Worm (Caenorhabditis elegans): ENCODE results near the gene dmsr-9.

Gene dmsr-9

DNA sequence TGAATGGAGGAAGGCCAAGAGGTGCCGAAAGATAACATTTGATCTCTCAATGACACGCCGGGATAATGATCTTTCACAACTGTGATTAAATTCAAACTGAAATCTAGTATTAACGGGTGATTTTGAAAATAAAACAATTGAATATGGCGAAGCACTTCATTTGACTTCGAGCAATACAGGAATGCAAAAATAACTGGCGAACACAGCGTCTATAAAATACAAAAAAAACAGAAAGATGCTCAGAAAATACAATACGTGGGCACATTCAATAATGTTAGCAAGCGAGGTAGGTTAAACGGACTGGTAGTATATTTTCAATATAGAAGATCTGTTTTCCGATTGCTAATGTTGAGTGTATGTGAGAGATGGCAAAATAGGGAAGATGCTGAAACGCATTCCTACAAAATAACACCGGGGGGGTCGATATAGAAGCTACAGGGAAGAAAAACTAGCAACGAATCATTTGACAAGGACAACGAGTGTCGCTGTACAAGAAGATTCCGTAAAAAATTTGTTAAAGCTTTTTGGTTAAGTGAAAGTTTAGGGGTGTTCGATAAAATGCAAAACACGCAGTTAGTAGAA lies 16.3 kb downstream of the dmsr-9 start:
- no peak for TF ChIP-seq egl-27 (tag; optimal IDR thresholded peaks at IDR 0.05)
- no peak for TF ChIP-seq efl-1 (optimal IDR thresholded peaks at IDR 0.05)
- TF ChIP-seq efl-1 (GFP tag; optimal IDR thresholded peaks at IDR 0.05 in 1 of 2), result peak in 1 of 2 experiments; percentile 60
- no peak for TF ChIP-seq nhr-20 (tag; optimal IDR thresholded peaks at IDR 0.05)

DNA sequence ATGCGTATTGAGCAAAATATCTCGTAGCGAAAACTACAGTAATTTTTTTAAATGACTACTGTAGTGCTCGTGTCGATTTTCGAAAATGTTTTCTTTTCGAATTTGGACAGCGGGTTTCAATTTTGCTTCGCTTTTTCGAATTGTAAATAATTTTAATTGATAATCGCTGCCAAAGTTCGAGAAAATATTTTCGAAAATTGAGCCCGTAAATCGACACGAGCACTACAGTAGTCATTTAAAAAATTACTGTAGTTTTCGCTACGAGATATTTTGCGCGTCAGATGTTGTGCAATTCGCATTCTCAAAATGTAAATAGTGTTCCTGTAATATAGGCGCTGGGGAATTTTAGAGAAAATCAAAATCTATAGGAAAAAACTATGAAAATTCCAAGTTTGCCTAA lies 17.2 kb downstream of the dmsr-9 start:
- TF ChIP-seq nhr-77 (tag; optimal IDR thresholded peaks at IDR 0.05) (no peak), fkh-8 (tag; optimal IDR thresholded peaks at IDR 0.05) (no peak), tlp-1 (tag; optimal IDR thresholded peaks at IDR 0.05) (no peak), zip-4 (GFP tag; optimal IDR thresholded peaks at IDR 0.05) (no peak), mef-2 (tag; optimal IDR thresholded peaks at IDR 0.05) (no peak), nhr-237 (tag; optimal IDR thresholded peaks at IDR 0.05) (no peak), unc-86 (tag; optimal IDR thresholded peaks at IDR 0.05) (no peak), unc-98 (GFP tag; IDR thresholded peaks at IDR 0.05) (no peak), lin-13 (GFP tag; optimal IDR thresholded peaks at IDR 0.05) (no peak), lin-15B (tag; optimal IDR thresholded peaks at IDR 0.05) (no peak)

DNA sequence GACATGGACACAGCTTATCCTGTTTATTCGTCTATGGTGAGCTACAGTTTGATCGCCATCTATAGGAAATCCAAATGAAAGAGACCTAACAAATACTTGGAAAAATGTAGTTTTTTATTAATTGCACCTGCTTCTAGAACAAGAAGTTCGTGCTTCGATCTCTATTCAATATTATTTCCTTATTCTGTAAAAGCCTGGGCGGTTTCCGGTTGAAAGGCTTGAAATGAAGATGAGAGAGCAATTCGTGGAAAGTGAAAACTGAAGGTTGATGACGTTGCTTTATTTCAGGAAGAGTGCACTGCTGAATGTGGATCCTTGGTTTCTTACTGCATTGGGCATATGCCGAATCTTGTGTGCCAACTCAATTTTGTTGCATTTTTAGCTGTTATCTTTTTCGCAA lies 18.8 kb downstream of the dmsr-9 start:
- TF ChIP-seq nhr-71 (tag; optimal IDR thresholded peaks at IDR 0.05) (peak; percentile 54), nhr-47 (tag; optimal IDR thresholded peaks at IDR 0.05) (peak; percentile 33), hlh-4 (tag; optimal IDR thresholded peaks at IDR 0.05) (peak; percentile 62), mab-9 (GFP tag; IDR thresholded peaks at IDR 0.05) (no peak), fkh-8 (tag; optimal IDR thresholded peaks at IDR 0.05) (peak; percentile 48), lin-35 (GFP tag; optimal IDR thresholded peaks at IDR 0.05) (no peak), F16B12.6 (tag; optimal IDR thresholded peaks at IDR 0.05) (no peak)

DNA sequence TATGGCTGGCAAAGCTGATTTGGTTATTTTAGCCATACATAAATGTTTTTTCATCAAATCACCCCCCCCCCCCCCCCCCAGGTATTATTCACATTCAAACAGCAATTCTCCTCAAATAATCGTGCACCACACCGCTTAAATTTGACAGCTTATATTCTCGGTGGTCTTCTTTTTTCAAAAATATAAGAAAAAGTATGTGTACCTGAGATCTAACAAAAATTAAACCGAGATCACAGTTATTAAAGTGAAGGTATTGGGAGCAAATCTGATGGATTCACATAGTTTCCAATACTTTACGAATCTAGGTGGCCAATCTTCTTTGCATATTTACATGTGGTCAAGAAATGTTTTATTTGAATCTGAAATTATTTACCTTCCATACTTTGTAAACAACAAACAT lies 19.3 kb downstream of the dmsr-9 start, which contains the start of gene ZC404.15:
Gene ZC404.15, plus strand, starts transcription at position 301 of the 400 bp plus-strand sequence.
- no peak for TF ChIP-seq blmp-1 (tag; optimal IDR thresholded peaks at IDR 0.05)
- no peak for TF ChIP-seq lin-39 (tag; optimal IDR thresholded peaks at IDR 0.05)
- no peak for TF ChIP-seq fkh-8 (tag; optimal IDR thresholded peaks at IDR 0.05)
- no peak for TF ChIP-seq ztf-11 (tag; optimal IDR thresholded peaks at IDR 0.05)
- no peak for TF ChIP-seq mdl-1 (tag; optimal IDR thresholded peaks at IDR 0.05)
- no peak for TF ChIP-seq nhr-11 (tag; optimal IDR thresholded peaks at IDR 0.05)
- TF ChIP-seq fos-1 (tag; optimal IDR thresholded peaks at IDR 0.05), result no peak
- TF ChIP-seq nhr-19 (GFP tag; conservative IDR thresholded peaks at IDR 0.05), result no peak
- TF ChIP-seq vab-15 (tag; optimal IDR thresholded peaks at IDR 0.05), result no peak
- TF ChIP-seq hpl-2 (GFP tag; optimal IDR thresholded peaks at IDR 0.05), result no peak
- no peak for TF ChIP-seq lin-13 (GFP tag; optimal IDR thresholded peaks at IDR 0.05)

DNA sequence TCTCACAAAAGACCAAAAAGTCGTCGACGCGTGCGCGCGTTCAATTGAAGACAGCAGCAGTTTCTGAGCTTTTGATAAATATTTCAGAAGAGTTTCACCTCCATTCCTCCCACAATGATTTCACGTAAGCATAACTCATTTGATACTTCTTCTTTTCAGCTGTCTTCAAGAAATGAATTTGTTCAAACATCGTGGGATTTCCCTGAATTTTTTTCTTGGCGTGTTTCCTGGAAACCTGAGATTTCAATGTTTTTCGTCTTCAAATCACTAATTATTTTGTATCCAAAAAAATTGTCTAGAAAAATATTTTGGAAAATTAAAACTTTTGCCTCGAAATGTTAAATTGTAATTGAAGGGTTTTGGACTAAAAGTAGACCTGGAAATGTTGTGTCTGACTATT lies 21.0 kb downstream of the dmsr-9 start:
- TF ChIP-seq xbp-1 (tag; optimal IDR thresholded peaks at IDR 0.05), result no peak
- TF ChIP-seq mef-2 (tag; optimal IDR thresholded peaks at IDR 0.05), result no peak
- TF ChIP-seq nhr-47 (tag; optimal IDR thresholded peaks at IDR 0.05), result peak; percentile 15
- TF ChIP-seq pax-3 (tag; optimal IDR thresholded peaks at IDR 0.05), result no peak
- TF ChIP-seq hlh-4 (tag; optimal IDR thresholded peaks at IDR 0.05), result peak; percentile 89
- TF ChIP-seq dsc-1 (tag; optimal IDR thresholded peaks at IDR 0.05), result no peak
- TF ChIP-seq fkh-8 (tag; optimal IDR thresholded peaks at IDR 0.05), result peak; percentile 67
- TF ChIP-seq nhr-11 (tag; optimal IDR thresholded peaks at IDR 0.05), result peak; percentile 36
- peak; percentile 59 for TF ChIP-seq nhr-71 (tag; optimal IDR thresholded peaks at IDR 0.05)
- TF ChIP-seq tbx-2 (tag; optimal IDR thresholded peaks at IDR 0.05), result no peak

DNA sequence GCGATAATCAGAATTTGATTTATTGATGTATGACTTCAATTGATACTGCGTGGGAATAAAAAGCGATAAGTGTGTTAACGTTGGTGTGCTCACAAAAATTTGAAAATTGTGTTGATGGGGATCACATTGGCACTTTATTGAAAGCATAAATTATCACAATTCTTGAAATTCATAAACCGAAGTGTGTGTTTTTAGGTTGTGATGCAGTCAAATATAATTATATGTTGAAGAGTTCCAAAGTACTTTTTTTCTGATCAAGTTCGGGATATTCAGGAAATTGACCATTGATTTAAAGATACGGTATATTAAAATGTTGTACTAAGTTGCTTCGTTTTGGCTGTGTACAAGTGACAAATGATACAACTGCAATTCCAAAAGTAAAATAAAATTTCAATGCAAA lies 23.8 kb downstream of the dmsr-9 start, which contains the start of gene srh-28:
Gene srh-28, minus strand, starts transcription at position 101 of the 400 bp plus-strand sequence.
- peak; percentile 17 for TF ChIP-seq nhr-71 (tag; optimal IDR thresholded peaks at IDR 0.05)
- peak; percentile 49 for TF ChIP-seq fkh-8 (tag; optimal IDR thresholded peaks at IDR 0.05)
- TF ChIP-seq egl-13 (tag; optimal IDR thresholded peaks at IDR 0.05), result no peak
- peak; percentile 30 for TF ChIP-seq nhr-47 (tag; optimal IDR thresholded peaks at IDR 0.05)

Measured in whole organism, L1 larva.